Worm (Caenorhabditis elegans) whole organism, young adult: Measurements from ENCODE around the gene Y38F2AR.12.

ENCODE experiments used
- F22D6.2 ChIP-seq: sonication (generic microtip); optimal IDR thresholded peaks from 2 replicates; lab custom pipeline; 2016; ENCODE audit warnings: mild to moderate bottlenecking, missing genetic modification characterization, missing compliant biosample characterization
- F33H1.4 ChIP-seq: fragments of 200-800 bp; sonication (Bioruptor generic); IDR thresholded peaks from 2 replicates; pipeline ENCODE4 v1.3.6; 2022; ENCODE audit warnings: missing genetic modification reagents, missing genetic modification characterization, missing compliant biosample characterization
- F49E8.2 ChIP-seq: sonication (generic microtip); optimal IDR thresholded peaks from 3 replicates; lab custom pipeline; 2017; ENCODE audit warnings: missing genetic modification characterization, mild to moderate bottlenecking, missing compliant biosample characterization, antibody characterized with exemption, moderate library complexity; ENCODE audit not compliant: insufficient read depth
- F52B5.7 ChIP-seq: sonication (generic microtip); optimal IDR thresholded peaks from 2 replicates; lab custom pipeline; 2016; ENCODE audit warnings: mild to moderate bottlenecking, missing genetic modification characterization, missing compliant biosample characterization
- K11D2.4 ChIP-seq: fragments of 200-800 bp; sonication (Bioruptor generic); IDR thresholded peaks from 2 replicates; pipeline ENCODE4 v1.3.6; 2022; ENCODE audit warnings: missing genetic modification reagents, missing genetic modification characterization, missing compliant biosample characterization
- K12H6.12 ChIP-seq: fragments of 200-800 bp; sonication (Bioruptor generic); optimal IDR thresholded peaks from 2 replicates; lab custom pipeline; 2018; ENCODE audit warnings: mild to moderate bottlenecking, missing genetic modification characterization, missing compliant biosample characterization
- Y53F4B.3 ChIP-seq: fragments of 200-800 bp; sonication (Bioruptor generic); IDR thresholded peaks from 2 replicates; pipeline ENCODE4 v1.3.6; 2022; ENCODE audit warnings: missing genetic modification reagents, missing genetic modification characterization, missing compliant biosample characterization
- Y67H2A.10 ChIP-seq: fragments of 200-800 bp; sonication (Bioruptor generic); conservative IDR thresholded peaks from 2 replicates; pipeline ENCODE4 v1.3.6; 2022; ENCODE audit warnings: missing genetic modification reagents, missing genetic modification characterization, missing compliant biosample characterization
- Y95B8A.8 ChIP-seq: fragments of 200-800 bp; sonication (Bioruptor generic); IDR thresholded peaks from 2 replicates; pipeline ENCODE4 v1.3.6; 2022; ENCODE audit warnings: missing genetic modification reagents, missing genetic modification characterization, missing compliant biosample characterization
- akir-1 ChIP-seq: fragments of 200-800 bp; sonication (Bioruptor generic); optimal IDR thresholded peaks from 2 replicates; lab custom pipeline; 2018; ENCODE audit warnings: mild to moderate bottlenecking, missing genetic modification characterization, moderate library complexity, missing compliant biosample characterization
- athp-1 ChIP-seq: sonication (generic microtip); optimal IDR thresholded peaks from 2 replicates; lab custom pipeline; 2017; ENCODE audit warnings: mild to moderate bottlenecking, missing genetic modification characterization, missing compliant biosample characterization
- bed-1 ChIP-seq: fragments of 200-800 bp; sonication (Bioruptor generic); IDR thresholded peaks from 2 replicates; pipeline ENCODE4 v1.3.6; 2022; ENCODE audit warnings: missing genetic modification reagents, missing genetic modification characterization, missing compliant biosample characterization
- ccch-3 ChIP-seq: fragments of 200-800 bp; sonication (Bioruptor generic); optimal IDR thresholded peaks from 2 replicates; lab custom pipeline; 2018; ENCODE audit warnings: mild to moderate bottlenecking, missing genetic modification characterization, missing compliant biosample characterization
- cebp-1 ChIP-seq, 2 experiments: fragments of 200-800 bp in 1 of 2; sonication (Bioruptor generic) in 1 of 2; sonication (generic microtip) in 1 of 2; IDR thresholded peaks in 1 of 2; optimal IDR thresholded peaks in 1 of 2; 2 replicates each; pipeline versions ENCODE4 v1.3.6 to Lab custom; 2017 to 2022; ENCODE audit warnings: missing compliant biosample characterization in 2 of 2, missing genetic modification characterization in 2 of 2, mild to moderate bottlenecking in 1 of 2, missing genetic modification reagents in 1 of 2, moderate library complexity in 1 of 2
- cebp-2 ChIP-seq: fragments of 200-800 bp; sonication (Bioruptor generic); IDR thresholded peaks from 2 replicates; pipeline ENCODE4 v1.3.6; 2022; ENCODE audit warnings: missing genetic modification characterization, missing compliant biosample characterization
- ceh-100 ChIP-seq: fragments of 200-800 bp; sonication (Bioruptor generic); IDR thresholded peaks from 2 replicates; pipeline ENCODE4 v1.3.6; 2022; ENCODE audit warnings: missing genetic modification reagents, missing genetic modification characterization, missing compliant biosample characterization
- ceh-79 ChIP-seq: sonication (generic microtip); optimal IDR thresholded peaks from 2 replicates; lab custom pipeline; 2017; ENCODE audit warnings: mild to moderate bottlenecking, missing genetic modification characterization, missing compliant biosample characterization
- ceh-91 ChIP-seq: fragments of 200-800 bp; sonication (Bioruptor generic); IDR thresholded peaks from 2 replicates; pipeline ENCODE4 v1.3.6; 2022; ENCODE audit warnings: missing genetic modification reagents, missing genetic modification characterization, missing compliant biosample characterization
- chd-7 ChIP-seq: sonication (generic microtip); optimal IDR thresholded peaks from 2 replicates; lab custom pipeline; 2016; ENCODE audit warnings: mild to moderate bottlenecking, missing genetic modification characterization, moderate library complexity, missing compliant biosample characterization
- efl-1 ChIP-seq: fragments of 150-350 bp; optimal IDR thresholded peaks from 2 replicates; lab custom pipeline; 2014; ENCODE audit warnings: missing biosample characterization, missing genetic modification reagents, missing genetic modification characterization
- ekl-4 ChIP-seq: fragments of 200-800 bp; sonication (Bioruptor generic); IDR thresholded peaks from 2 replicates; pipeline ENCODE4 v1.3.6; 2022; ENCODE audit warnings: missing genetic modification reagents, missing genetic modification characterization, missing compliant biosample characterization
- him-1 ChIP-seq: sonication (generic microtip); optimal IDR thresholded peaks from 2 replicates; lab custom pipeline; 2016; ENCODE audit warnings: missing genotype, missing genetic modification reagents, missing genetic modification characterization, missing compliant biosample characterization
- hmg-1.2 ChIP-seq: fragments of 200-800 bp; sonication (Bioruptor generic); IDR thresholded peaks from 2 replicates; pipeline ENCODE4 v1.3.6; 2022; ENCODE audit warnings: missing genetic modification reagents, missing genetic modification characterization, missing compliant biosample characterization
- hmg-20 ChIP-seq: fragments of 200-800 bp; sonication (Bioruptor generic); IDR thresholded peaks from 2 replicates; pipeline ENCODE4 v1.3.6; 2022; ENCODE audit warnings: missing genetic modification reagents, missing genetic modification characterization, missing compliant biosample characterization
- lag-1 ChIP-seq: fragments of 200-800 bp; sonication (Bioruptor generic); IDR thresholded peaks from 2 replicates; pipeline ENCODE4 v1.3.6; 2022; ENCODE audit warnings: missing genetic modification reagents, missing genetic modification characterization, missing compliant biosample characterization
- lin-26 ChIP-seq: fragments of 200-800 bp; sonication (Bioruptor generic); IDR thresholded peaks from 2 replicates; pipeline ENCODE4 v1.3.6; 2022; ENCODE audit warnings: missing genetic modification reagents, missing genetic modification characterization, missing compliant biosample characterization
- lin-35 ChIP-seq, 3 experiments: fragments of 150-350 bp in 2 of 3; sonication (generic microtip) in 1 of 3; optimal IDR thresholded peaks; 2 replicates each; lab custom pipeline; 2014 to 2018; ENCODE audit warnings: missing biosample characterization in 3 of 3, missing genetic modification characterization in 3 of 3, missing genetic modification reagents in 3 of 3
- lir-1 ChIP-seq: fragments of 200-800 bp; sonication (Bioruptor generic); conservative IDR thresholded peaks from 2 replicates; pipeline ENCODE4 v1.3.6; 2022; ENCODE audit warnings: missing genetic modification reagents, missing genetic modification characterization, missing compliant biosample characterization
- lsl-1 ChIP-seq: fragments of 200-800 bp; sonication (Bioruptor generic); optimal IDR thresholded peaks from 2 replicates; lab custom pipeline; 2018; ENCODE audit warnings: mild to moderate bottlenecking, missing genetic modification characterization, moderate library complexity, missing compliant biosample characterization
- lsy-27 ChIP-seq: sonication (generic microtip); optimal IDR thresholded peaks from 2 replicates; lab custom pipeline; 2017; ENCODE audit warnings: missing genetic modification characterization, mild to moderate bottlenecking, missing compliant biosample characterization, antibody characterized with exemption, missing genotype, borderline replicate concordance; ENCODE audit not compliant: insufficient read depth
- madf-6 ChIP-seq: fragments of 200-800 bp; sonication (Bioruptor generic); IDR thresholded peaks from 2 replicates; pipeline ENCODE4 v1.3.6; 2022; ENCODE audit warnings: missing genetic modification reagents, missing genetic modification characterization, missing compliant biosample characterization
- madf-8 ChIP-seq: fragments of 200-800 bp; sonication (Bioruptor generic); conservative IDR thresholded peaks from 2 replicates; pipeline ENCODE4 v1.3.6; 2022; ENCODE audit warnings: missing genetic modification reagents, missing genetic modification characterization, missing compliant biosample characterization
- mcd-1 ChIP-seq: fragments of 200-800 bp; sonication (Bioruptor generic); IDR thresholded peaks from 2 replicates; pipeline ENCODE4 v1.3.6; 2022; ENCODE audit warnings: missing genetic modification reagents, missing genetic modification characterization, missing compliant biosample characterization
- mxl-1 ChIP-seq: sonication (generic microtip); optimal IDR thresholded peaks from 2 replicates; lab custom pipeline; 2016; ENCODE audit warnings: missing genetic modification characterization, missing compliant biosample characterization
- nfya-1 ChIP-seq: sonication (generic microtip); optimal IDR thresholded peaks from 2 replicates; lab custom pipeline; 2017; ENCODE audit warnings: antibody characterized with exemption, missing compliant biosample characterization, missing genetic modification characterization, borderline replicate concordance; ENCODE audit not compliant: insufficient read depth
- nhr-120 ChIP-seq: fragments of 200-800 bp; sonication (Bioruptor generic); IDR thresholded peaks from 2 replicates; pipeline ENCODE4 v1.3.6; 2022; ENCODE audit warnings: missing genetic modification characterization, missing compliant biosample characterization
- nhr-27 ChIP-seq: fragments of 200-800 bp; sonication (Bioruptor generic); optimal IDR thresholded peaks from 2 replicates; lab custom pipeline; 2018; ENCODE audit warnings: mild to moderate bottlenecking, missing genetic modification characterization, moderate library complexity, missing compliant biosample characterization
- pha-4 ChIP-seq: fragments of 150-350 bp; sonication (generic microtip); optimal IDR thresholded peaks from 2 replicates; lab custom pipeline; 2014; ENCODE audit warnings: missing biosample characterization, missing genetic modification reagents, missing genetic modification characterization
- rcor-1 ChIP-seq: fragments of 200-800 bp; sonication (Bioruptor generic); IDR thresholded peaks from 2 replicates; pipeline ENCODE4 v1.3.6; 2022; ENCODE audit warnings: missing genetic modification reagents, missing genetic modification characterization, missing compliant biosample characterization
- repo-1 ChIP-seq: sonication (generic microtip); optimal IDR thresholded peaks from 2 replicates; lab custom pipeline; 2017; ENCODE audit warnings: mild to moderate bottlenecking, missing genetic modification characterization, missing compliant biosample characterization
- sdz-38 ChIP-seq: sonication (generic microtip); optimal IDR thresholded peaks from 2 replicates; lab custom pipeline; 2016; ENCODE audit warnings: missing genotype, missing genetic modification characterization, missing compliant biosample characterization
- sea-2 ChIP-seq: fragments of 200-800 bp; sonication (Bioruptor generic); IDR thresholded peaks from 2 replicates; pipeline ENCODE4 v1.3.6; 2022; ENCODE audit warnings: missing genetic modification characterization, missing compliant biosample characterization
- snpc-1.3 ChIP-seq: sonication (generic microtip); optimal IDR thresholded peaks from 2 replicates; lab custom pipeline; 2017; ENCODE audit warnings: missing genetic modification characterization, mild to moderate bottlenecking, missing compliant biosample characterization, antibody characterized with exemption, moderate library complexity, missing genotype, missing genetic modification reagents; ENCODE audit not compliant: insufficient read depth
- somi-1 ChIP-seq: fragments of 200-800 bp; sonication (Bioruptor generic); optimal IDR thresholded peaks from 2 replicates; lab custom pipeline; 2018; ENCODE audit warnings: mild to moderate bottlenecking, missing genetic modification characterization, missing compliant biosample characterization
- sptf-2 ChIP-seq: fragments of 200-800 bp; sonication (Bioruptor generic); optimal IDR thresholded peaks from 2 replicates; lab custom pipeline; 2018; ENCODE audit warnings: mild to moderate bottlenecking, missing genetic modification characterization, missing compliant biosample characterization
- tbp1 ChIP-seq: fragments of 200-800 bp; sonication (Bioruptor generic); optimal IDR thresholded peaks from 2 replicates; lab custom pipeline; 2018; ENCODE audit warnings: mild to moderate bottlenecking, missing genetic modification characterization, missing compliant biosample characterization
- xnd-1 ChIP-seq: sonication (generic microtip); optimal IDR thresholded peaks from 2 replicates; lab custom pipeline; 2016; ENCODE audit warnings: missing genotype, missing genetic modification reagents, missing genetic modification characterization, missing compliant biosample characterization
- ztf-28 ChIP-seq: fragments of 200-800 bp; sonication (Bioruptor generic); IDR thresholded peaks from 2 replicates; pipeline ENCODE4 v1.3.6; 2022; ENCODE audit warnings: missing genetic modification reagents, missing genetic modification characterization, missing compliant biosample characterization

The Y38F2AR.12 gene

ce11 chrIV:2390251-2390672 lies 22.0 kb downstream of the Y38F2AR.12 start (continued):
- no peak for TF ChIP-seq Y95B8A.8 (GFP tag; lab: Robert Waterston, UW)
- no peak for TF ChIP-seq lir-1 (GFP tag; lab: Robert Waterston, UW)
- TF ChIP-seq cebp-1 (GFP tag; IDR thresholded peaks at IDR 0.05; lab: Robert Waterston, UW), result no peak
- peak; percentile 59 for TF ChIP-seq cebp-1 (tag; optimal IDR thresholded peaks at IDR 0.05; lab: Kevin White, UChicago)
- no peak for TF ChIP-seq pha-4 (tag; lab: Kevin White, UChicago)
- TF ChIP-seq Y53F4B.3, result no peak
- TF ChIP-seq akir-1, result no peak
- TF ChIP-seq sea-2 (GFP tag; lab: Robert Waterston, UW), result no peak
- TF ChIP-seq lin-35 (GFP tag; optimal IDR thresholded peaks at IDR 0.05; lab: Kevin White, UChicago), result peak in 1 of 3 experiments; percentile 46
- TF ChIP-seq ztf-28 (GFP tag; lab: Robert Waterston, UW), result no peak
- TF ChIP-seq K12H6.12 (tag; lab: Kevin White, UChicago), result peak; percentile 19
- peak; percentile 69 for TF ChIP-seq ekl-4
- no peak for TF ChIP-seq bed-1 (GFP tag; lab: Robert Waterston, UW)
- no peak for TF ChIP-seq Y67H2A.10 (GFP tag; lab: Robert Waterston, UW)
- TF ChIP-seq ceh-79 (tag; lab: Kevin White, UChicago), result peak; percentile 36
- no peak for TF ChIP-seq nhr-120
- no peak for TF ChIP-seq K11D2.4 (GFP tag; lab: Robert Waterston, UW)
- no peak for TF ChIP-seq somi-1
- no peak for TF ChIP-seq xnd-1 (tag; lab: Kevin White, UChicago)
- peak; percentile 14; the same call in 1 of the 2 replicates for TF ChIP-seq hmg-1.2 (GFP tag; lab: Robert Waterston, UW)
- TF ChIP-seq him-1 (tag; lab: Kevin White, UChicago), result no peak
- TF ChIP-seq tbp1 (GFP tag; lab: Kevin White, UChicago), result peak; percentile 48
- no peak for TF ChIP-seq ceh-100 (GFP tag; lab: Robert Waterston, UW)
- TF ChIP-seq mcd-1 (GFP tag; lab: Robert Waterston, UW), result peak; percentile 87
- no peak for TF ChIP-seq F22D6.2 (tag; lab: Kevin White, UChicago)
- TF ChIP-seq ceh-91 (GFP tag; lab: Robert Waterston, UW), result no peak
- TF ChIP-seq rcor-1 (GFP tag; lab: Robert Waterston, UW), result no peak
- peak; percentile 86 for TF ChIP-seq athp-1 (tag; lab: Kevin White, UChicago)
- TF ChIP-seq nfya-1 (tag; lab: Kevin White, UChicago), result no peak
- TF ChIP-seq efl-1 (GFP tag; lab: Kevin White, UChicago), result peak; percentile 45
- peak; percentile 75 for TF ChIP-seq F52B5.7 (tag; lab: Kevin White, UChicago)
- TF ChIP-seq lag-1 (GFP tag; lab: Robert Waterston, UW), result no peak
- TF ChIP-seq ccch-3, result no peak
- TF ChIP-seq cebp-2, result 0 out of 2 replicates have a peak, but pooled peaks have one; percentile 56
- peak; percentile 25; the same call in 1 of the 2 replicates for TF ChIP-seq F33H1.4 (GFP tag; lab: Robert Waterston, UW)
- TF ChIP-seq chd-7 (tag; lab: Kevin White, UChicago), result peak; percentile 55
- TF ChIP-seq sptf-2 (GFP tag; lab: Kevin White, UChicago), result no peak
- TF ChIP-seq repo-1 (tag; lab: Kevin White, UChicago), result peak; percentile 68
- TF ChIP-seq snpc-1.3 (tag; lab: Kevin White, UChicago), result peak; percentile 76
- TF ChIP-seq lin-26 (GFP tag; lab: Robert Waterston, UW), result no peak
- TF ChIP-seq lsl-1 (GFP tag; lab: Kevin White, UChicago), result peak; percentile 39
- TF ChIP-seq sdz-38, result no peak
- TF ChIP-seq F49E8.2 (tag; lab: Kevin White, UChicago), result peak; percentile 63
- no peak for TF ChIP-seq mxl-1 (tag; lab: Kevin White, UChicago)
- TF ChIP-seq nhr-27 (tag; lab: Kevin White, UChicago), result no peak
- no peak for TF ChIP-seq hmg-20
- no peak for TF ChIP-seq madf-8 (GFP tag; lab: Robert Waterston, UW)
- no peak for TF ChIP-seq lsy-27 (tag; lab: Kevin White, UChicago)
- peak; percentile 63 for TF ChIP-seq madf-6 (GFP tag; lab: Robert Waterston, UW)
